Fruit fly (Drosophila melanogaster) whole organism, wandering third instar larva: ENCODE measurements around the gene CG31784.

Experiments
- Abd-B ChIP-seq: fragments of >200 bp; optimal IDR thresholded peaks from 2 replicates; lab custom pipeline; 2017; ENCODE audit warnings: missing biosample characterization, missing genetic modification characterization
- CG32264 ChIP-seq: fragments of 200-800 bp; sonication (Bioruptor generic); optimal IDR thresholded peaks from 2 replicates; lab custom pipeline; 2016; ENCODE audit warnings: missing biosample characterization, missing genetic modification characterization
- GATAd ChIP-seq: sonication (Bioruptor generic); optimal IDR thresholded peaks from 2 replicates; lab custom pipeline; 2016; ENCODE audit warnings: missing biosample characterization, missing genetic modification characterization
- Mio ChIP-seq: sonication (Bioruptor generic); optimal IDR thresholded peaks from 2 replicates; lab custom pipeline; 2016; ENCODE audit warnings: missing biosample characterization, missing genetic modification characterization
- Sp1 ChIP-seq: fragments of 200-800 bp; sonication (Bioruptor generic); optimal IDR thresholded peaks from 3 replicates; lab custom pipeline; 2019; ENCODE audit warnings: missing biosample characterization, mild to moderate bottlenecking, missing genetic modification characterization, moderate library complexity
- Vsx2 ChIP-seq: fragments of 200-300, 225-300 bp; sonication (Bioruptor generic); optimal IDR thresholded peaks from 2 replicates; lab custom pipeline; 2018; ENCODE audit warnings: missing biosample characterization, missing genetic modification characterization; ENCODE audit not compliant: partially characterized antibody
- dl ChIP-seq, 2 experiments: fragments of 175-275, 200-275 bp in 1 of 2; fragments of 200-275 bp in 1 of 2; sonication (Bioruptor generic); optimal IDR thresholded peaks; lab custom pipeline; 2018; ENCODE audit warnings: mild to moderate bottlenecking in 2 of 2, missing biosample characterization in 2 of 2, missing genetic modification characterization in 2 of 2, moderate library complexity in 2 of 2; ENCODE audit not compliant: partially characterized antibody in 2 of 2, insufficient read depth in 1 of 2
- dsf ChIP-seq: sonication (Bioruptor generic); optimal IDR thresholded peaks from 2 replicates; lab custom pipeline; 2016; ENCODE audit warnings: missing biosample characterization, missing genetic modification characterization, borderline replicate concordance
- fru ChIP-seq: fragments of 200-800 bp; sonication (Bioruptor generic); optimal IDR thresholded peaks from 3 replicates; lab custom pipeline; 2016; ENCODE audit warnings: missing biosample characterization, mild to moderate bottlenecking, missing genetic modification characterization
- h ChIP-seq: fragments of 200-800 bp; sonication (Bioruptor generic); optimal IDR thresholded peaks from 3 replicates; lab custom pipeline; 2016; ENCODE audit warnings: missing biosample characterization, mild to moderate bottlenecking, missing genetic modification characterization
- psq ChIP-seq: fragments of 200-800 bp; sonication (Bioruptor generic); optimal IDR thresholded peaks from 3 replicates; lab custom pipeline; 2017; ENCODE audit warnings: missing biosample characterization, mild to moderate bottlenecking, missing genetic modification characterization, moderate library complexity
- usp ChIP-seq: fragments of >200 bp; optimal IDR thresholded peaks from 2 replicates; lab custom pipeline; 2017; ENCODE audit warnings: missing biosample characterization, missing genetic modification characterization
- woc ChIP-seq: sonication (Bioruptor generic); optimal IDR thresholded peaks from 2 replicates; lab custom pipeline; 2016; ENCODE audit warnings: missing biosample characterization, mild to moderate bottlenecking, missing genetic modification characterization

DNA sequence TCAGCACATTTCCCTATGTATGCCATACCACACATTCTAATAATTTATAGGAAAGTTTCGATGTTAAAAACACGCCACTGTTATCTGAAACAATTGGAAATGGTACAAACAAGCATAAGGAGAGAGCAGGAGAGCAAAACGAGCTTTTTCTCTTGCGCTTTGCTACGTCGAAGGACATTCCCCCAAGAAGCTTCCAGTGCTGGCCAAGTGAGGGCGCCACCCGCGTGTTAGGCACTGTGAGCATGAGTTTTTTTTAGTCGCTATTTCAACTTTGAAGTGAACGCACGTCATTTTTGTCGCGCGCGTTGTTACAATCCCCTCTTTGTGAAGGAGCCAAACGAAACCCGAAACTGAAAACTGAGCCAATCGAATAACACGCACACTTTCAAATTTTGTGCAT, 5.0 kb upstream of the CG31784 start, which contains the start of the genes CG34106 and beat-IIIa:
- no peak for TF ChIP-seq psq (GFP tag; lab: Kevin White, UChicago)
- no peak for TF ChIP-seq h (GFP tag; lab: Kevin White, UChicago)
- no peak for TF ChIP-seq GATAd
- no peak for TF ChIP-seq Abd-B
- TF ChIP-seq dl (GFP tag; optimal IDR thresholded peaks at IDR 0.05; lab: Kevin White, UChicago; ENCODE audit: insufficient read depth in 1 of 2, partially characterized antibody in 2 of 2), result no peak
- no peak for TF ChIP-seq fru
- no peak for TF ChIP-seq Vsx2 (GFP tag; lab: Kevin White, UChicago)
- no peak for TF ChIP-seq CG32264 (GFP tag; lab: Kevin White, UChicago)
- TF ChIP-seq usp (GFP tag; lab: Kevin White, UChicago), result no peak
- no peak for TF ChIP-seq Mio (GFP tag; lab: Kevin White, UChicago)
- no peak for TF ChIP-seq woc (GFP tag; lab: Kevin White, UChicago)
- no peak for TF ChIP-seq dsf (GFP tag; lab: Kevin White, UChicago)
- TF ChIP-seq Sp1 (GFP tag; lab: Kevin White, UChicago), result no peak
